Fruit fly (Drosophila melanogaster) whole organism, embryonic: ENCODE measurements around the gene CG14882.

Experiments used
- Antp ChIP-seq: fragments of 200-800 bp; sonication (Bioruptor generic); optimal IDR thresholded peaks from 3 replicates; lab custom pipeline; 2016; ENCODE audit warnings: missing biosample characterization, missing genetic modification characterization
- CG10959 ChIP-seq: fragments of 200-800 bp; sonication (Bioruptor generic); IDR thresholded peaks from 2 replicates; pipeline ENCODE4 v1.3.6; 2022; ENCODE audit warnings: missing biosample characterization, missing genetic modification characterization
- CG11085 ChIP-seq: fragments of 200-800 bp; sonication (Bioruptor generic); IDR thresholded peaks from 2 replicates; pipeline ENCODE4 v1.3.6; 2022; ENCODE audit warnings: missing biosample characterization, missing genetic modification characterization
- CG12071 ChIP-seq: fragments of 200-800 bp; sonication (Bioruptor generic); optimal IDR thresholded peaks from 3 replicates; lab custom pipeline; 2018; ENCODE audit warnings: missing biosample characterization, mild to moderate bottlenecking, missing genetic modification characterization
- CG12104 ChIP-seq: fragments of 200-800 bp; sonication (Bioruptor generic); optimal IDR thresholded peaks from 3 replicates; lab custom pipeline; 2016; ENCODE audit warnings: missing biosample characterization, missing genetic modification characterization
- CG12236 ChIP-seq: fragments of 200-800 bp; sonication (Bioruptor generic); optimal IDR thresholded peaks from 2 replicates; lab custom pipeline; 2016; ENCODE audit warnings: missing biosample characterization, missing genetic modification characterization
- CG12769 ChIP-seq: fragments of 200-800 bp; sonication (Bioruptor generic); optimal IDR thresholded peaks from 2 replicates; lab custom pipeline; 2019; ENCODE audit warnings: missing biosample characterization, mild to moderate bottlenecking, missing genetic modification characterization, moderate library complexity
- CG13287 ChIP-seq: fragments of 200-800 bp; sonication (Bioruptor generic); IDR thresholded peaks from 2 replicates; pipeline ENCODE4 v1.3.6; 2022; ENCODE audit warnings: missing biosample characterization, missing genetic modification characterization; ENCODE audit not compliant: partially characterized antibody
- CG15073 ChIP-seq: fragments of 200-800 bp; sonication (Bioruptor generic); optimal IDR thresholded peaks from 2 replicates; lab custom pipeline; 2016; ENCODE audit warnings: missing biosample characterization, missing genetic modification characterization
- CG15269 ChIP-seq: fragments of 200-800 bp; sonication (Bioruptor generic); optimal IDR thresholded peaks from 2 replicates; lab custom pipeline; 2018; ENCODE audit warnings: missing biosample characterization, mild to moderate bottlenecking, missing genetic modification characterization, moderate library complexity
- CG15696 ChIP-seq: fragments of 200-800 bp; sonication (Bioruptor generic); optimal IDR thresholded peaks from 2 replicates; lab custom pipeline; 2019; ENCODE audit warnings: missing biosample characterization, mild to moderate bottlenecking, missing genetic modification characterization, moderate library complexity
- CG17186 ChIP-seq: fragments of 200-800 bp; sonication (Bioruptor generic); optimal IDR thresholded peaks from 3 replicates; lab custom pipeline; 2017; ENCODE audit warnings: missing biosample characterization, missing genetic modification reagents, missing genetic modification characterization
- CG17912 ChIP-seq: fragments of 200-800 bp; sonication (Bioruptor generic); optimal IDR thresholded peaks from 2 replicates; lab custom pipeline; 2018; ENCODE audit warnings: missing biosample characterization, mild to moderate bottlenecking, missing genetic modification characterization
- CG1792 ChIP-seq: fragments of 200-800 bp; sonication (Bioruptor generic); optimal IDR thresholded peaks from 2 replicates; lab custom pipeline; 2016; ENCODE audit warnings: missing biosample characterization, missing genetic modification characterization
- CG18262 ChIP-seq: fragments of 200-800 bp; optimal IDR thresholded peaks from 3 replicates; lab custom pipeline; 2019; ENCODE audit warnings: missing biosample characterization, mild to moderate bottlenecking, missing genetic modification characterization, moderate library complexity
- CG3065 ChIP-seq: fragments of 200-800 bp; sonication (Bioruptor generic); optimal IDR thresholded peaks from 2 replicates; lab custom pipeline; 2016; ENCODE audit warnings: missing biosample characterization, missing genetic modification characterization
- CG32767 ChIP-seq: fragments of 200-800 bp; sonication (Bioruptor generic); IDR thresholded peaks from 2 replicates; pipeline ENCODE4 v1.3.6; 2022; ENCODE audit warnings: missing biosample characterization, missing genetic modification characterization
- CG34422 ChIP-seq: fragments of 200-800 bp; sonication (Bioruptor generic); IDR thresholded peaks from 3 replicates; pipeline ENCODE4 v1.3.6; 2022; ENCODE audit warnings: missing biosample characterization, missing genetic modification characterization
- CG3726 ChIP-seq: fragments of 200-800 bp; sonication (Bioruptor generic); IDR thresholded peaks from 3 replicates; pipeline ENCODE4, ENCODE4 v1.3.6; 2022; ENCODE audit warnings: missing biosample characterization, missing genetic modification characterization
- CG4328 ChIP-seq: fragments of 200-800 bp; sonication (Bioruptor generic); optimal IDR thresholded peaks from 3 replicates; lab custom pipeline; 2017; ENCODE audit warnings: missing biosample characterization, missing genetic modification reagents, missing genetic modification characterization
- CG5245 ChIP-seq: fragments of 200-800 bp; sonication (Bioruptor generic); optimal IDR thresholded peaks from 3 replicates; lab custom pipeline; 2016; ENCODE audit warnings: missing biosample characterization, missing genetic modification characterization
- CG6175 ChIP-seq: fragments of 200-800 bp; sonication (Bioruptor generic); IDR thresholded peaks from 3 replicates; pipeline ENCODE4 v1.3.6; 2022; ENCODE audit warnings: missing biosample characterization, missing genetic modification characterization
- CG6683 ChIP-seq: fragments of 200-800 bp; sonication (Bioruptor generic); optimal IDR thresholded peaks from 2 replicates; lab custom pipeline; 2017; ENCODE audit warnings: missing biosample characterization, mild to moderate bottlenecking, missing genetic modification characterization, missing genetic modification reagents
- CG6765 ChIP-seq: fragments of 200-800 bp; sonication (Bioruptor generic); optimal IDR thresholded peaks from 3 replicates; lab custom pipeline; 2017; ENCODE audit warnings: missing biosample characterization, mild to moderate bottlenecking, missing genetic modification characterization
- CG8281 ChIP-seq: fragments of 200-800 bp; sonication (Bioruptor generic); optimal IDR thresholded peaks from 2 replicates; lab custom pipeline; 2018; ENCODE audit warnings: missing biosample characterization, mild to moderate bottlenecking, missing genetic modification characterization, moderate library complexity
- Dad ChIP-seq: fragments of 200-800 bp; sonication (Bioruptor generic); optimal IDR thresholded peaks from 3 replicates; lab custom pipeline; 2016; ENCODE audit warnings: missing biosample characterization, missing genetic modification characterization
- GATAe ChIP-seq: fragments of 200-800 bp; sonication (Bioruptor generic); conservative IDR thresholded peaks from 2 replicates; pipeline ENCODE4 v1.3.6; 2022; ENCODE audit warnings: missing biosample characterization, missing genetic modification characterization
- Kr ChIP-seq: fragments of 200-800 bp; sonication (Bioruptor generic); optimal IDR thresholded peaks from 2 replicates; lab custom pipeline; 2017; ENCODE audit warnings: missing biosample characterization, mild to moderate bottlenecking, missing genetic modification characterization
- Mrtf ChIP-seq: fragments of 200-800 bp; sonication (Bioruptor generic); IDR thresholded peaks from 3 replicates; pipeline ENCODE4 v1.3.6; 2022; ENCODE audit warnings: missing biosample characterization, missing genetic modification characterization
- NK7.1 ChIP-seq: fragments of 200-800 bp; sonication (Bioruptor generic); optimal IDR thresholded peaks from 3 replicates; lab custom pipeline; 2016; ENCODE audit warnings: missing biosample characterization, missing genetic modification characterization
- Oli ChIP-seq: fragments of 200-800 bp; sonication (Bioruptor generic); optimal IDR thresholded peaks from 2 replicates; lab custom pipeline; 2018; ENCODE audit warnings: missing biosample characterization, mild to moderate bottlenecking, missing genetic modification characterization, moderate library complexity
- ap ChIP-seq: fragments of 200-800 bp; sonication (Bioruptor generic); IDR thresholded peaks from 2 replicates; pipeline ENCODE4 v1.3.6; 2022; ENCODE audit warnings: missing biosample characterization, missing genetic modification characterization
- ara ChIP-seq: fragments of 200-800 bp; sonication (Bioruptor generic); IDR thresholded peaks from 2 replicates; pipeline ENCODE4 v1.3.6; 2022; ENCODE audit warnings: missing biosample characterization, missing genetic modification characterization
- bab2 ChIP-seq: fragments of 200-800 bp; sonication (Bioruptor generic); optimal IDR thresholded peaks from 2 replicates; lab custom pipeline; 2016; ENCODE audit warnings: missing biosample characterization, missing genetic modification characterization
- caup ChIP-seq: fragments of 200-800 bp; sonication (Bioruptor generic); optimal IDR thresholded peaks from 3 replicates; lab custom pipeline; 2017; ENCODE audit warnings: missing biosample characterization, mild to moderate bottlenecking, missing genetic modification characterization, moderate library complexity; ENCODE audit not compliant: severe bottlenecking
- chif ChIP-seq, 2 experiments: fragments of 200-800 bp; sonication (Bioruptor generic); optimal IDR thresholded peaks; 3 replicates each; lab custom pipeline; 2016; ENCODE audit warnings: missing biosample characterization in 2 of 2, missing genetic modification characterization in 2 of 2
- cwo ChIP-seq: fragments of 200-800 bp; sonication (Bioruptor generic); optimal IDR thresholded peaks from 3 replicates; lab custom pipeline; 2017; ENCODE audit warnings: missing biosample characterization, missing genetic modification characterization, mild to moderate bottlenecking, moderate library complexity, missing genetic modification reagents
- fd96Cb ChIP-seq: fragments of 200-800 bp; sonication (Bioruptor generic); optimal IDR thresholded peaks from 2 replicates; lab custom pipeline; 2018; ENCODE audit warnings: missing biosample characterization, mild to moderate bottlenecking, missing genetic modification characterization, moderate library complexity
- ftz-f1 ChIP-seq: fragments of 200-800 bp; sonication (Bioruptor generic); optimal IDR thresholded peaks from 2 replicates; lab custom pipeline; 2016; ENCODE audit warnings: missing biosample characterization, missing genetic modification characterization
- gcm ChIP-seq: fragments of 200-800 bp; sonication (Bioruptor generic); optimal IDR thresholded peaks from 2 replicates; lab custom pipeline; 2019; ENCODE audit warnings: missing biosample characterization, mild to moderate bottlenecking, missing genetic modification characterization, moderate library complexity
- grn ChIP-seq: fragments of 200-800 bp; sonication (Bioruptor generic); optimal IDR thresholded peaks from 3 replicates; lab custom pipeline; 2017; ENCODE audit warnings: missing biosample characterization, missing genetic modification characterization
- hbn ChIP-seq: fragments of 200-800 bp; sonication (Bioruptor generic); IDR thresholded peaks from 2 replicates; pipeline ENCODE4 v1.3.6; 2022; ENCODE audit warnings: missing biosample characterization, missing genetic modification characterization; ENCODE audit not compliant: partially characterized antibody
- jumu ChIP-seq: fragments of 200-800 bp; sonication (Bioruptor generic); optimal IDR thresholded peaks from 3 replicates; lab custom pipeline; 2016; ENCODE audit warnings: missing biosample characterization, missing genetic modification characterization
- row ChIP-seq: fragments of 200-800 bp; sonication (Bioruptor generic); IDR thresholded peaks from 3 replicates; pipeline ENCODE4 v1.3.6; 2022; ENCODE audit warnings: missing biosample characterization, missing genetic modification characterization
- sd ChIP-seq: fragments of 200-800 bp; sonication (Bioruptor generic); optimal IDR thresholded peaks from 3 replicates; lab custom pipeline; 2018; ENCODE audit warnings: missing biosample characterization, mild to moderate bottlenecking, missing genetic modification characterization, moderate library complexity
- slp2 ChIP-seq: fragments of 200-800 bp; sonication (Bioruptor generic); optimal IDR thresholded peaks from 2 replicates; lab custom pipeline; 2016; ENCODE audit warnings: missing biosample characterization, missing genetic modification characterization
- sna ChIP-seq: fragments of 200-800 bp; sonication (Bioruptor generic); IDR thresholded peaks from 2 replicates; pipeline ENCODE4 v1.3.6; 2022; ENCODE audit warnings: missing biosample characterization, missing genetic modification characterization; ENCODE audit not compliant: partially characterized antibody
- sob ChIP-seq: fragments of 200-800 bp; sonication (Bioruptor generic); IDR thresholded peaks from 2 replicates; pipeline ENCODE4 v1.3.6; 2022; ENCODE audit warnings: missing biosample characterization, missing genetic modification characterization
- stc ChIP-seq: fragments of 200-800 bp; sonication (Bioruptor generic); IDR thresholded peaks from 2 replicates; pipeline ENCODE4 v1.3.6; 2022; ENCODE audit warnings: missing biosample characterization, missing genetic modification characterization
- trh ChIP-seq: fragments of 200-800 bp; sonication (Bioruptor generic); optimal IDR thresholded peaks from 2 replicates; lab custom pipeline; 2016; ENCODE audit warnings: missing biosample characterization, missing genetic modification characterization
- z ChIP-seq: fragments of 200-800 bp; sonication (Bioruptor generic); IDR thresholded peaks from 3 replicates; pipeline ENCODE4 v1.3.6; 2022; ENCODE audit warnings: missing biosample characterization, missing genetic modification characterization

Gene CG14882

dm6 chr3R:16431707-16432106 lies 11.3 kb upstream of the CG14882 start (continued):
- TF ChIP-seq stc (no peak), CG3065 (GFP tag; lab: Kevin White, UChicago) (no peak), ap (GFP tag; lab: Robert Waterston, UW) (no peak), CG8281 (no peak), Mrtf (GFP tag; lab: Robert Waterston, UW) (no peak; the same call in 2 of the 3 replicates), jumu (GFP tag; lab: Kevin White, UChicago) (peak; percentile 2), fd96Cb (peak; percentile 5), cwo (GFP tag; lab: Kevin White, UChicago) (no peak), CG17186 (GFP tag; lab: Kevin White, UChicago) (no peak), CG6175 (GFP tag; lab: Robert Waterston, UW) (no peak), Dad (peak; percentile 38), CG15073 (no peak), CG6765 (GFP tag; lab: Kevin White, UChicago) (peak; percentile 47), CG12071 (GFP tag; lab: Kevin White, UChicago) (peak; percentile 26), Oli (tag; lab: Kevin White, UChicago) (no peak), CG11085 (no peak), CG4328 (GFP tag; lab: Kevin White, UChicago) (no peak), CG12769 (tag; lab: Kevin White, UChicago) (no peak), CG34422 (GFP tag; lab: Robert Waterston, UW) (peak; percentile 32; the same call in 1 of the 3 replicates), slp2 (GFP tag; lab: Kevin White, UChicago) (no peak), CG10959 (no peak; the same call in 1 of the 2 replicates), bab2 (no peak), gcm (GFP tag; lab: Kevin White, UChicago) (peak; percentile 14), grn (GFP tag; lab: Kevin White, UChicago) (no peak), CG15696 (tag; lab: Kevin White, UChicago) (peak; percentile 25), NK7.1 (GFP tag; lab: Kevin White, UChicago) (peak; percentile 31), Antp (peak; percentile 50), trh (GFP tag; lab: Kevin White, UChicago) (peak; percentile 10), sd (peak; percentile 70), chif (GFP tag; optimal IDR thresholded peaks at IDR 0.05; lab: Kevin White, UChicago) (peak in 1 of 2 experiments; percentile 68), CG5245 (GFP tag; lab: Kevin White, UChicago) (peak; percentile 33), CG13287 (GFP tag; lab: Robert Waterston, UW) (peak; percentile 65; the same call in 1 of the 2 replicates), GATAe (GFP tag; lab: Robert Waterston, UW) (no peak), CG18262 (tag; lab: Kevin White, UChicago) (peak; percentile 13), CG12104 (GFP tag; lab: Kevin White, UChicago) (no peak), ftz-f1 (GFP tag; lab: Kevin White, UChicago) (peak; percentile 12), hbn (GFP tag; lab: Robert Waterston, UW) (peak; percentile 38; the same call in 1 of the 2 replicates), sob (peak; percentile 48; the same call in 1 of the 2 replicates), Kr (GFP tag; lab: Kevin White, UChicago) (no peak), CG1792 (GFP tag; lab: Kevin White, UChicago) (no peak), z (GFP tag; lab: Robert Waterston, UW) (no peak), CG3726 (GFP tag; lab: Robert Waterston, UW) (no peak), CG6683 (no peak), ara (GFP tag; lab: Robert Waterston, UW) (no peak), CG12236 (peak; percentile 1), caup (GFP tag; lab: Kevin White, UChicago) (peak; percentile 28), CG32767 (GFP tag; lab: Robert Waterston, UW) (no peak), sna (GFP tag; lab: Robert Waterston, UW) (peak; percentile 39; the same call in 1 of the 2 replicates), row (no peak), CG15269 (peak; percentile 48), CG17912 (GFP tag; lab: Kevin White, UChicago) (peak; percentile 79)
